Worm (Caenorhabditis elegans): ENCODE data around the gene irld-18.

ce11 chrIV:14617059-14617458 is 36.2 kb upstream of the irld-18 start:
- TF ChIP-seq snpc-4 (tag; optimal IDR thresholded peaks at IDR 0.05) (no peak), nhr-28 (tag; optimal IDR thresholded peaks at IDR 0.05) (no peak), flh-1 (GFP tag; optimal IDR thresholded peaks at IDR 0.05) (no peak), lsy-2 (tag; optimal IDR thresholded peaks at IDR 0.05) (no peak), nhr-237 (tag; optimal IDR thresholded peaks at IDR 0.05) (no peak), elt-1 (tag; optimal IDR thresholded peaks at IDR 0.05; ENCODE audit: borderline replicate concordance, insufficient read depth) (no peak), blmp-1 (tag; optimal IDR thresholded peaks at IDR 0.05) (no peak), nhr-76 (tag; optimal IDR thresholded peaks at IDR 0.05) (no peak), mep-1 (tag; optimal IDR thresholded peaks at IDR 0.05) (no peak), sptf-1 (tag; optimal IDR thresholded peaks at IDR 0.05) (no peak), M03D4.4 (tag; optimal IDR thresholded peaks at IDR 0.05) (no peak)
